Worm (Caenorhabditis elegans): ENCODE results near the gene K02D10.3.

K02D10.3 gene

ce11 chrIII:8785426-8785825, 13.7 kb upstream of the K02D10.3 start (continued):
- TF ChIP-seq mab-9 (GFP tag; IDR thresholded peaks at IDR 0.05) (no peak), efl-3 (GFP tag; optimal IDR thresholded peaks at IDR 0.05) (no peak), ceh-8 (GFP tag; optimal IDR thresholded peaks at IDR 0.05) (no peak), nhr-71 (tag; optimal IDR thresholded peaks at IDR 0.05) (peak; percentile 85)

- TF ChIP-seq nhr-19 (GFP tag; conservative IDR thresholded peaks at IDR 0.05) (no peak), nhr-71 (tag; optimal IDR thresholded peaks at IDR 0.05) (peak; percentile 42), egl-13 (tag; optimal IDR thresholded peaks at IDR 0.05) (peak; percentile 41), lin-14 (GFP tag; optimal IDR thresholded peaks at IDR 0.05) (peak; percentile 70), ets-5 (GFP tag; IDR thresholded peaks at IDR 0.05) (no peak), ceh-82 (tag; optimal IDR thresholded peaks at IDR 0.05) (peak in 1 of 3 experiments; percentile 8), ceh-63 (GFP tag; optimal IDR thresholded peaks at IDR 0.05) (no peak), unc-86 (tag; optimal IDR thresholded peaks at IDR 0.05) (peak; percentile 31), fkh-10 (GFP tag; optimal IDR thresholded peaks at IDR 0.05) (peak; percentile 52)
Observed at ce11 chrIII:8784500-8784899, 12.7 kb upstream of the K02D10.3 start.

ce11 chrIII:8782744-8783143, 11.0 kb upstream of the K02D10.3 start:
- peak in 1 of 2 experiments; percentile 14 for TF ChIP-seq mdl-1 (tag; optimal IDR thresholded peaks at IDR 0.05)
- no peak for TF ChIP-seq efl-1 (optimal IDR thresholded peaks at IDR 0.05)
- peak in 1 of 2 experiments; percentile 19 for TF ChIP-seq efl-1 (GFP tag; optimal IDR thresholded peaks at IDR 0.05 in 1 of 2)
- no peak for TF ChIP-seq nhr-11 (tag; optimal IDR thresholded peaks at IDR 0.05)
- no peak for TF ChIP-seq swsn-7 (tag; optimal IDR thresholded peaks at IDR 0.05)
- peak; percentile 30 for TF ChIP-seq snu-23 (GFP tag; optimal IDR thresholded peaks at IDR 0.05)
- no peak for TF ChIP-seq dsc-1 (tag; optimal IDR thresholded peaks at IDR 0.05)
- no peak for TF ChIP-seq skn-1 (tag; optimal IDR thresholded peaks at IDR 0.05)
- TF ChIP-seq ceh-88 (GFP tag; IDR thresholded peaks at IDR 0.05), result no peak
- TF ChIP-seq lin-13 (GFP tag; optimal IDR thresholded peaks at IDR 0.05), result no peak
- TF ChIP-seq nhr-19 (GFP tag; conservative IDR thresholded peaks at IDR 0.05), result no peak; the same call in 1 of the 2 replicates
- peak; percentile 51 for TF ChIP-seq nhr-71 (tag; optimal IDR thresholded peaks at IDR 0.05)
- no peak for TF ChIP-seq isw-1 (GFP tag; IDR thresholded peaks at IDR 0.05)
- TF ChIP-seq alr-1 (tag; optimal IDR thresholded peaks at IDR 0.05; ENCODE audit: borderline replicate concordance), result no peak
- no peak for TF ChIP-seq jun-1 (tag; optimal IDR thresholded peaks at IDR 0.05)
- TF ChIP-seq nhr-76 (tag; optimal IDR thresholded peaks at IDR 0.05), result no peak
- TF ChIP-seq mef-2 (tag; optimal IDR thresholded peaks at IDR 0.05), result no peak
- no peak for TF ChIP-seq lir-3 (tag; optimal IDR thresholded peaks at IDR 0.05; ENCODE audit: poor library complexity)
- no peak for TF ChIP-seq mab-9 (GFP tag; IDR thresholded peaks at IDR 0.05)
- peak in 1 of 6 experiments; percentile 77 for TF ChIP-seq elt-3 (tag; optimal IDR thresholded peaks at IDR 0.05)
- TF ChIP-seq Y116A8C.19 (tag; optimal IDR thresholded peaks at IDR 0.05; ENCODE audit: borderline replicate concordance), result no peak
- no peak for TF ChIP-seq ztf-4 (tag; optimal IDR thresholded peaks at IDR 0.05)
- no peak for TF ChIP-seq ceh-8 (GFP tag; optimal IDR thresholded peaks at IDR 0.05)
- TF ChIP-seq ceh-90 (tag; optimal IDR thresholded peaks at IDR 0.05), result no peak
- no peak for TF ChIP-seq fkh-10 (GFP tag; optimal IDR thresholded peaks at IDR 0.05)
- peak; percentile 45 for TF ChIP-seq lin-14 (GFP tag; optimal IDR thresholded peaks at IDR 0.05)
- TF ChIP-seq hlh-17 (GFP tag; optimal IDR thresholded peaks at IDR 0.05; ENCODE audit: borderline replicate concordance), result no peak
- no peak for TF ChIP-seq zag-1 (tag; optimal IDR thresholded peaks at IDR 0.05)
- no peak for TF ChIP-seq ama-1 (optimal IDR thresholded peaks at IDR 0.05)
- TF ChIP-seq lin-39 (tag; optimal IDR thresholded peaks at IDR 0.05), result no peak
- TF ChIP-seq pag-3 (tag; optimal IDR thresholded peaks at IDR 0.05; ENCODE audit: borderline replicate concordance, insufficient read depth), result no peak
- no peak for TF ChIP-seq lsy-2 (tag; optimal IDR thresholded peaks at IDR 0.05)
- TF ChIP-seq unc-30 (tag; optimal IDR thresholded peaks at IDR 0.05), result no peak
- no peak for TF ChIP-seq ces-1 (GFP tag; optimal IDR thresholded peaks at IDR 0.05)
- TF ChIP-seq egl-13 (tag; optimal IDR thresholded peaks at IDR 0.05), result no peak
- TF ChIP-seq hpl-2 (GFP tag; optimal IDR thresholded peaks at IDR 0.05), result no peak
- no peak for TF ChIP-seq zip-4 (GFP tag; optimal IDR thresholded peaks at IDR 0.05)
- no peak for TF ChIP-seq unc-86 (tag; optimal IDR thresholded peaks at IDR 0.05)
- no peak for TF ChIP-seq unc-62 (GFP tag; optimal IDR thresholded peaks at IDR 0.05)
- no peak for TF ChIP-seq sox-4 (tag; optimal IDR thresholded peaks at IDR 0.05)
- no peak for TF ChIP-seq sup-37 (GFP tag; optimal IDR thresholded peaks at IDR 0.05)
- no peak for TF ChIP-seq nhr-237 (tag; optimal IDR thresholded peaks at IDR 0.05)
- TF ChIP-seq dpl-1 (GFP tag; optimal IDR thresholded peaks at IDR 0.05), result no peak
- no peak for TF ChIP-seq ets-5 (GFP tag; IDR thresholded peaks at IDR 0.05)
